Worm (Caenorhabditis elegans) whole organism, L4 larva: ENCODE results near the gene C05C10.2.
A peak's percentile ranks its signal among the peaks of the same experiment; 100 is the strongest.

Source experiments
- D1046.2 ChIP-seq: fragments of 200-800 bp; sonication (Bioruptor generic); IDR thresholded peaks from 2 replicates; pipeline ENCODE4 v1.3.6; 2022; ENCODE audit warnings: missing genetic modification characterization, missing compliant biosample characterization
- Y105C5A.15 ChIP-seq: fragments of 200-800 bp; sonication (Bioruptor generic); IDR thresholded peaks from 2 replicates; pipeline ENCODE4 v1.3.6; 2022; ENCODE audit warnings: missing genetic modification characterization, missing compliant biosample characterization
- Y75B8A.6 ChIP-seq: fragments of 200-800 bp; sonication (Bioruptor generic); IDR thresholded peaks from 2 replicates; pipeline ENCODE4 v1.3.6; 2022; ENCODE audit warnings: missing genetic modification reagents, missing genetic modification characterization, missing compliant biosample characterization
- ZK546.5 ChIP-seq, 2 experiments: sonication (generic microtip); optimal IDR thresholded peaks; 2 replicates each; lab custom pipeline; 2017; ENCODE audit warnings: missing biosample characterization in 2 of 2, missing genetic modification characterization in 2 of 2
- aha-1 ChIP-seq: fragments of 150-350 bp; peaks from one replicate; lab custom pipeline; 2014; ENCODE audit warnings: missing biosample characterization, missing genetic modification characterization
- aly-2 ChIP-seq: sonication (generic microtip); optimal IDR thresholded peaks from 2 replicates; lab custom pipeline; 2018; ENCODE audit warnings: missing biosample characterization, missing genetic modification characterization
- ceh-44 ChIP-seq: fragments of 200-800 bp; sonication (Bioruptor generic); IDR thresholded peaks from 2 replicates; pipeline ENCODE4 v1.3.6; 2022; ENCODE audit warnings: missing genetic modification reagents, missing genetic modification characterization, missing compliant biosample characterization
- ceh-82 ChIP-seq: sonication (generic microtip); optimal IDR thresholded peaks from 2 replicates; lab custom pipeline; 2017; ENCODE audit warnings: missing biosample characterization, missing genetic modification characterization
- cey-2 ChIP-seq: sonication (generic microtip); optimal IDR thresholded peaks from 3 replicates; lab custom pipeline; 2017; ENCODE audit warnings: missing genetic modification characterization, mild to moderate bottlenecking, missing compliant biosample characterization, antibody characterized with exemption, borderline replicate concordance; ENCODE audit not compliant: insufficient read depth
- daf-16 ChIP-seq, 3 experiments: sonication (generic microtip); optimal IDR thresholded peaks; 2 replicates each; lab custom pipeline; 2016 to 2017; ENCODE audit warnings: missing genetic modification characterization in 3 of 3, missing genetic modification reagents in 3 of 3, mild to moderate bottlenecking in 2 of 3, missing compliant biosample characterization in 2 of 3, missing biosample characterization in 1 of 3, moderate library complexity in 1 of 3
- dmd-6 ChIP-seq: fragments of 200-800 bp; sonication (Bioruptor generic); IDR thresholded peaks from 2 replicates; pipeline ENCODE4 v1.3.6; 2022; ENCODE audit warnings: missing genetic modification reagents, missing genetic modification characterization, missing compliant biosample characterization
- dve-1 ChIP-seq: sonication (generic microtip); optimal IDR thresholded peaks from 2 replicates; lab custom pipeline; 2017; ENCODE audit warnings: antibody characterized with exemption, mild to moderate bottlenecking, missing genetic modification characterization, missing compliant biosample characterization; ENCODE audit not compliant: insufficient read depth
- fos-1 ChIP-seq: fragments of 150-350 bp; optimal IDR thresholded peaks from 2 replicates; lab custom pipeline; 2014; ENCODE audit warnings: missing biosample characterization, missing genetic modification characterization
- hlh-11 ChIP-seq: fragments of 200-800 bp; sonication (Bioruptor generic); optimal IDR thresholded peaks from 2 replicates; lab custom pipeline; 2018; ENCODE audit warnings: mild to moderate bottlenecking, missing genetic modification characterization, missing compliant biosample characterization
- hlh-30 ChIP-seq: sonication (generic microtip); optimal IDR thresholded peaks from 2 replicates; lab custom pipeline; 2017; ENCODE audit warnings: antibody characterized with exemption, mild to moderate bottlenecking, missing genetic modification characterization, missing compliant biosample characterization; ENCODE audit not compliant: insufficient read depth
- hmg-1.1 ChIP-seq: fragments of 200-800 bp; sonication (Bioruptor generic); IDR thresholded peaks from 2 replicates; pipeline ENCODE4 v1.3.6; 2022; ENCODE audit warnings: missing genetic modification reagents, missing genetic modification characterization, missing compliant biosample characterization
- lin-1 ChIP-seq: fragments of 200-800 bp; sonication (Bioruptor generic); IDR thresholded peaks from 2 replicates; pipeline ENCODE4 v1.3.6; 2022; ENCODE audit warnings: missing genetic modification reagents, missing genetic modification characterization, missing compliant biosample characterization
- lin-15B ChIP-seq: fragments of 150-350 bp; sonication (generic microtip); optimal IDR thresholded peaks from 3 replicates; lab custom pipeline; 2014; ENCODE audit warnings: missing biosample characterization, missing genetic modification characterization
- lin-38 ChIP-seq: fragments of 200-800 bp; sonication (Bioruptor generic); IDR thresholded peaks from 2 replicates; pipeline ENCODE4 v1.3.6; 2022; ENCODE audit warnings: missing genetic modification reagents, missing genetic modification characterization, missing compliant biosample characterization
- mdl-1 ChIP-seq, 2 experiments: fragments of 150-350 bp in 1 of 2; sonication (generic microtip) in 1 of 2; optimal IDR thresholded peaks; 2 replicates each; lab custom pipeline; 2014 to 2017; ENCODE audit warnings: missing biosample characterization in 2 of 2, missing genetic modification characterization in 2 of 2
- nhr-76 ChIP-seq: fragments of 150-350 bp; optimal IDR thresholded peaks from 2 replicates; lab custom pipeline; 2014; ENCODE audit warnings: missing biosample characterization, missing genetic modification characterization
- pha-4 ChIP-seq, 2 experiments: fragments of 150-350 bp in 1 of 2; fragments of 200-800 bp in 1 of 2; sonication (Bioruptor generic) in 1 of 2; IDR thresholded peaks in 1 of 2; optimal IDR thresholded peaks in 1 of 2; 2 replicates each; pipeline versions ENCODE4 v1.3.6 to Lab custom; 2014 to 2022; ENCODE audit warnings: missing genetic modification characterization in 2 of 2, missing genetic modification reagents in 2 of 2, missing biosample characterization in 1 of 2, missing compliant biosample characterization in 1 of 2
- php-3 ChIP-seq: fragments of 200-800 bp; sonication (Bioruptor generic); IDR thresholded peaks from 2 replicates; pipeline ENCODE4 v1.3.6; 2022; ENCODE audit warnings: missing genetic modification reagents, missing genetic modification characterization, missing compliant biosample characterization
- pqm-1 ChIP-seq: sonication (generic microtip); optimal IDR thresholded peaks from 2 replicates; lab custom pipeline; 2017; ENCODE audit warnings: missing biosample characterization, missing genetic modification characterization
- snpc-4 ChIP-seq: fragments of 150-350 bp; optimal IDR thresholded peaks from 2 replicates; lab custom pipeline; 2014; ENCODE audit warnings: missing biosample characterization, missing genetic modification characterization
- spr-1 ChIP-seq: sonication (generic microtip); optimal IDR thresholded peaks from 2 replicates; lab custom pipeline; 2016; ENCODE audit warnings: mild to moderate bottlenecking, missing genetic modification characterization, missing compliant biosample characterization
- spr-3 ChIP-seq: fragments of 200-800 bp; sonication (Bioruptor generic); optimal IDR thresholded peaks from 2 replicates; lab custom pipeline; 2018; ENCODE audit warnings: mild to moderate bottlenecking, missing genetic modification characterization, missing compliant biosample characterization
- unc-62 ChIP-seq, 3 experiments: fragments of 150-350 bp in 1 of 3; sonication (generic microtip); optimal IDR thresholded peaks in 2 of 3; peaks in 1 of 3; 1 replicate in 1 of 3; 2 replicates in 2 of 3; lab custom pipeline; 2014 to 2017; ENCODE audit warnings: missing biosample characterization in 3 of 3, missing genetic modification characterization in 3 of 3, missing genetic modification reagents in 3 of 3, missing genotype in 1 of 3
- zfp-2 ChIP-seq: sonication (generic microtip); optimal IDR thresholded peaks from 2 replicates; lab custom pipeline; 2016; ENCODE audit warnings: mild to moderate bottlenecking, missing genetic modification characterization, missing compliant biosample characterization
- ztf-7 ChIP-seq: fragments of 150-350 bp; optimal IDR thresholded peaks from 2 replicates; lab custom pipeline; 2014; ENCODE audit warnings: missing biosample characterization, missing genetic modification characterization

Gene C05C10.2

ce11 chrII:9895173-9895572 lies 26.8 kb upstream of the C05C10.2 start:
- TF ChIP-seq dmd-6 (GFP tag; lab: Robert Waterston, UW) = peak; percentile 47
- no peak for TF ChIP-seq lin-1 (GFP tag; lab: Robert Waterston, UW)
- peak; percentile 53 for TF ChIP-seq dve-1 (tag; lab: Kevin White, UChicago)
- no peak for TF ChIP-seq daf-16 (GFP tag; optimal IDR thresholded peaks at IDR 0.05; lab: Kevin White, UChicago)
- peak; percentile 65 for TF ChIP-seq daf-16 (tag; optimal IDR thresholded peaks at IDR 0.05; lab: Kevin White, UChicago)
- no peak for TF ChIP-seq snpc-4 (tag; lab: Kevin White, UChicago)
- TF ChIP-seq pqm-1 (tag; lab: Kevin White, UChicago) = peak; percentile 13
- TF ChIP-seq php-3 (GFP tag; lab: Robert Waterston, UW) = peak; percentile 95
- TF ChIP-seq, all 104 proteins: peak for 5

DNA sequence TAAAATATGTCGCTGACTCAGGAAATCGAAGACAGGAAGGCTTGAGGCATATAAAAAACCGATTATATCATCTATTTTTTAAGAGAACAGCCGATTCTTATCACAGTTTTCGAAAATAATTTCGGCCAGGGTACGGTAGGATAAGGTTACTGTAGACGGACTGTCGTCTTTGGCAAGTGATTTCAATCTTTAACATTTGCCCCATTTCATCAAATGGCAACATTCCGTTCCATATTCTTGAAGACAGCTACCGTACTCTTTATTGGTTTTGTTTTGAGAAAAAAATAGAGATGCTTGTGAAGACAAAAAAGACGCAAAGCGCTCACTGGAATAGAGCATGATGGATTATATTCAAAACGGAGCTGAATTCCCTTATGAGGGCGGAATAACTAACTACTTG lies 23.3 kb upstream of the C05C10.2 start:
- TF ChIP-seq lin-15B (tag; lab: Kevin White, UChicago) (no peak), aha-1 (tag; lab: Kevin White, UChicago) (peak; percentile 91)
- TF ChIP-seq, all 104 proteins: peak for 1

- TF ChIP-seq fos-1 (tag; lab: Kevin White, UChicago) (no peak), cey-2 (tag; lab: Kevin White, UChicago) (no peak), ceh-44 (no peak), spr-1 (tag; lab: Kevin White, UChicago) (no peak), D1046.2 (GFP tag; lab: Robert Waterston, UW) (no peak), ceh-82 (no peak), spr-3 (GFP tag; lab: Kevin White, UChicago) (no peak), dmd-6 (GFP tag; lab: Robert Waterston, UW) (no peak), aly-2 (tag; lab: Kevin White, UChicago) (no peak)
Measured at ce11 chrII:9900276-9900675, 21.7 kb upstream of the C05C10.2 start, which contains the start of gene unc-4. Gene unc-4 (minus strand): TSS chrII:9900376.

- no peak for TF ChIP-seq dve-1 (tag; lab: Kevin White, UChicago)
- no peak for TF ChIP-seq ztf-7 (tag; lab: Kevin White, UChicago)
- peak in 1 of 2 experiments; percentile 97 for TF ChIP-seq unc-62 (GFP tag; optimal IDR thresholded peaks at IDR 0.05 in 1 of 2; lab: Kevin White, UChicago)
- no peak for TF ChIP-seq unc-62 (tag; optimal IDR thresholded peaks at IDR 0.05; lab: Kevin White, UChicago)
- no peak for TF ChIP-seq Y75B8A.6 (GFP tag; lab: Robert Waterston, UW)
Measured at ce11 chrII:9904459-9904858, 17.6 kb upstream of the C05C10.2 start.

- TF ChIP-seq pha-4 (GFP tag; IDR thresholded peaks at IDR 0.05; lab: Robert Waterston, UW) (no peak), pha-4 (tag; optimal IDR thresholded peaks at IDR 0.05; lab: Kevin White, UChicago) (no peak), nhr-76 (tag; lab: Kevin White, UChicago) (no peak), hmg-1.1 (no peak), lin-38 (GFP tag; lab: Robert Waterston, UW) (no peak), hlh-11 (tag; lab: Kevin White, UChicago) (no peak), ceh-82 (no peak), Y105C5A.15 (no peak), zfp-2 (tag; lab: Kevin White, UChicago) (no peak), ZK546.5 (tag; optimal IDR thresholded peaks at IDR 0.05; lab: Kevin White, UChicago) (no peak), mdl-1 (tag; optimal IDR thresholded peaks at IDR 0.05; lab: Kevin White, UChicago) (no peak), hlh-30 (tag; lab: Kevin White, UChicago) (no peak)
- TF ChIP-seq, all 104 proteins: peak for 0
Measured at ce11 chrII:9914999-9915398, 7.0 kb upstream of the C05C10.2 start, which contains the start of gene F26C11.3. Gene F26C11.3 (minus strand): TSS chrII:9915099.
